Worm (Caenorhabditis elegans): Measurements from ENCODE around the gene tsp-5.

DNA sequence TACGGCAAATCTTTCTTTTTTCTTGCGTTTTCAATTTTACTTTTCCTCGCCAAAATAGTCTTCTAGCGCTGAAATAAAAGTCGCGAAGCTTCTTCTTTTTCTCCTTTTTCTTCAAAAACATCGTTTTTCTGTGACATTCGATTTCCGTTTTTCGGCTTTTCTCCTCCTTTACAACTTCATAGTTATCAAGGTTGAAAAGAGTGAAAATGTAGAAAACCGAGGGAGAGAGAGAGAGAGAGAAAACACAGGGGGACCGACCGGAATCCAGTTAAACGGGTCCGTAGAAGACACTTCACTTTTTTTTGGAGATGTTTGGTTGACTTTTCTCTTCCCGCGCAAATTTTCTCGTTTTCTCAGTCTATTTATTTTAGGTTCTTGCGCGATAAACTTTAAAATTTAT lies 27.3 kb downstream of the tsp-5 start:
- TF ChIP-seq ztf-23 (GFP tag; IDR thresholded peaks at IDR 0.05) (no peak), T22C8.4 (GFP tag; IDR thresholded peaks at IDR 0.05) (no peak), flt-1 (GFP tag; IDR thresholded peaks at IDR 0.05) (no peak), ztf-29 (GFP tag; IDR thresholded peaks at IDR 0.05) (no peak), tab-1 (GFP tag; IDR thresholded peaks at IDR 0.05) (no peak), ref-1 (GFP tag; conservative IDR thresholded peaks at IDR 0.05) (no peak), med-1 (GFP tag; optimal IDR thresholded peaks at IDR 0.05; ENCODE audit: insufficient read depth) (no peak)
